Worm (Caenorhabditis elegans) whole organism, young adult: ENCODE data around the gene col-72.

Source experiments
- B0035.1 ChIP-seq: sonication (generic microtip); optimal IDR thresholded peaks from 2 replicates; lab custom pipeline; 2016; ENCODE audit warnings: missing genetic modification characterization, mild to moderate bottlenecking, missing compliant biosample characterization, missing genotype, missing genetic modification reagents
- C17E4.6 ChIP-seq: fragments of 200-800 bp; sonication (Bioruptor generic); IDR thresholded peaks from 2 replicates; pipeline ENCODE4 v1.3.6; 2022; ENCODE audit warnings: missing genetic modification reagents, missing genetic modification characterization, missing compliant biosample characterization
- D2030.7 ChIP-seq: fragments of 200-800 bp; sonication (Bioruptor generic); IDR thresholded peaks from 2 replicates; pipeline ENCODE4 v1.3.6; 2022; ENCODE audit warnings: missing genetic modification reagents, missing genetic modification characterization, missing compliant biosample characterization
- K12H6.12 ChIP-seq: fragments of 200-800 bp; sonication (Bioruptor generic); optimal IDR thresholded peaks from 2 replicates; lab custom pipeline; 2018; ENCODE audit warnings: mild to moderate bottlenecking, missing genetic modification characterization, missing compliant biosample characterization
- Y53G8AR.9 ChIP-seq: fragments of 200-800 bp; sonication (Bioruptor generic); conservative IDR thresholded peaks from 2 replicates; pipeline ENCODE4 v1.3.6; 2022; ENCODE audit warnings: missing genetic modification reagents, missing genetic modification characterization, missing compliant biosample characterization
- Y56A3A.18 ChIP-seq: fragments of 200-800 bp; sonication (Bioruptor generic); IDR thresholded peaks from 2 replicates; pipeline ENCODE4 v1.3.6; 2022; ENCODE audit warnings: missing genetic modification reagents, missing genetic modification characterization, missing compliant biosample characterization
- Y79H2A.3 ChIP-seq: fragments of 200-800 bp; sonication (Bioruptor generic); conservative IDR thresholded peaks from 2 replicates; pipeline ENCODE4 v1.3.6; 2022; ENCODE audit warnings: missing genetic modification reagents, missing genetic modification characterization, missing compliant biosample characterization
- Y95B8A.8 ChIP-seq: fragments of 200-800 bp; sonication (Bioruptor generic); IDR thresholded peaks from 2 replicates; pipeline ENCODE4 v1.3.6; 2022; ENCODE audit warnings: missing genetic modification reagents, missing genetic modification characterization, missing compliant biosample characterization
- aptf-3 ChIP-seq: fragments of 200-800 bp; sonication (Bioruptor generic); IDR thresholded peaks from 2 replicates; pipeline ENCODE4 v1.3.6; 2022; ENCODE audit warnings: missing genetic modification characterization, missing compliant biosample characterization
- athp-1 ChIP-seq: sonication (generic microtip); optimal IDR thresholded peaks from 2 replicates; lab custom pipeline; 2017; ENCODE audit warnings: mild to moderate bottlenecking, missing genetic modification characterization, missing compliant biosample characterization
- attf-6 ChIP-seq: fragments of 200-800 bp; sonication (Bioruptor generic); IDR thresholded peaks from 2 replicates; pipeline ENCODE4 v1.3.6; 2022; ENCODE audit warnings: missing genetic modification reagents, missing genetic modification characterization, missing compliant biosample characterization
- ceh-100 ChIP-seq: fragments of 200-800 bp; sonication (Bioruptor generic); IDR thresholded peaks from 2 replicates; pipeline ENCODE4 v1.3.6; 2022; ENCODE audit warnings: missing genetic modification reagents, missing genetic modification characterization, missing compliant biosample characterization
- ceh-27 ChIP-seq: fragments of 200-800 bp; sonication (Bioruptor generic); optimal IDR thresholded peaks from 2 replicates; lab custom pipeline; 2018; ENCODE audit warnings: mild to moderate bottlenecking, missing genetic modification characterization, moderate library complexity, missing compliant biosample characterization
- ceh-40 ChIP-seq: fragments of 200-800 bp; sonication (Bioruptor generic); IDR thresholded peaks from 2 replicates; pipeline ENCODE4 v1.3.6; 2022; ENCODE audit warnings: missing genetic modification characterization, missing compliant biosample characterization
- ceh-58 ChIP-seq: fragments of 200-800 bp; sonication (Bioruptor generic); IDR thresholded peaks from 2 replicates; pipeline ENCODE4 v1.3.6; 2022; ENCODE audit warnings: missing genetic modification characterization, missing compliant biosample characterization
- ceh-91 ChIP-seq: fragments of 200-800 bp; sonication (Bioruptor generic); IDR thresholded peaks from 2 replicates; pipeline ENCODE4 v1.3.6; 2022; ENCODE audit warnings: missing genetic modification reagents, missing genetic modification characterization, missing compliant biosample characterization
- dpl-1 ChIP-seq: fragments of 150-350 bp; optimal IDR thresholded peaks from 2 replicates; lab custom pipeline; 2014; ENCODE audit warnings: missing biosample characterization, missing genetic modification reagents, missing genetic modification characterization
- egrh-3 ChIP-seq: fragments of 200-800 bp; sonication (Bioruptor generic); IDR thresholded peaks from 2 replicates; pipeline ENCODE4 v1.3.6; 2022; ENCODE audit warnings: missing genetic modification reagents, missing genetic modification characterization, missing compliant biosample characterization
- ekl-4 ChIP-seq: fragments of 200-800 bp; sonication (Bioruptor generic); IDR thresholded peaks from 2 replicates; pipeline ENCODE4 v1.3.6; 2022; ENCODE audit warnings: missing genetic modification reagents, missing genetic modification characterization, missing compliant biosample characterization
- ets-4 ChIP-seq: fragments of 200-800 bp; sonication (Bioruptor generic); optimal IDR thresholded peaks from 2 replicates; lab custom pipeline; 2018; ENCODE audit warnings: mild to moderate bottlenecking, missing genetic modification characterization, missing compliant biosample characterization
- hlh-26 ChIP-seq: fragments of 200-800 bp; sonication (Bioruptor generic); conservative IDR thresholded peaks from 2 replicates; pipeline ENCODE4 v1.3.6; 2022; ENCODE audit warnings: missing genetic modification reagents, missing genetic modification characterization, missing compliant biosample characterization
- hmg-1.2 ChIP-seq: fragments of 200-800 bp; sonication (Bioruptor generic); IDR thresholded peaks from 2 replicates; pipeline ENCODE4 v1.3.6; 2022; ENCODE audit warnings: missing genetic modification reagents, missing genetic modification characterization, missing compliant biosample characterization
- hrde-1 ChIP-seq: sonication (generic microtip); optimal IDR thresholded peaks from 2 replicates; lab custom pipeline; 2016; ENCODE audit warnings: missing genetic modification characterization, mild to moderate bottlenecking, missing compliant biosample characterization, moderate library complexity, missing genotype, missing genetic modification reagents, borderline replicate concordance
- hsf-1 ChIP-seq: fragments of 200-800 bp; sonication (Bioruptor generic); IDR thresholded peaks from 2 replicates; pipeline ENCODE4 v1.3.6; 2022; ENCODE audit warnings: missing genetic modification reagents, missing genetic modification characterization, missing compliant biosample characterization
- lin-54 ChIP-seq: fragments of 200-800 bp; sonication (Bioruptor generic); optimal IDR thresholded peaks from 2 replicates; lab custom pipeline; 2018; ENCODE audit warnings: mild to moderate bottlenecking, missing genetic modification characterization, missing compliant biosample characterization
- lsl-1 ChIP-seq: fragments of 200-800 bp; sonication (Bioruptor generic); optimal IDR thresholded peaks from 2 replicates; lab custom pipeline; 2018; ENCODE audit warnings: mild to moderate bottlenecking, missing genetic modification characterization, moderate library complexity, missing compliant biosample characterization
- madf-10 ChIP-seq: sonication (generic microtip); optimal IDR thresholded peaks from 2 replicates; lab custom pipeline; 2016; ENCODE audit warnings: mild to moderate bottlenecking, missing genetic modification characterization, missing compliant biosample characterization
- madf-8 ChIP-seq: fragments of 200-800 bp; sonication (Bioruptor generic); conservative IDR thresholded peaks from 2 replicates; pipeline ENCODE4 v1.3.6; 2022; ENCODE audit warnings: missing genetic modification reagents, missing genetic modification characterization, missing compliant biosample characterization
- mcd-1 ChIP-seq: fragments of 200-800 bp; sonication (Bioruptor generic); IDR thresholded peaks from 2 replicates; pipeline ENCODE4 v1.3.6; 2022; ENCODE audit warnings: missing genetic modification reagents, missing genetic modification characterization, missing compliant biosample characterization
- mes-4 ChIP-seq: sonication (generic microtip); optimal IDR thresholded peaks from 2 replicates; lab custom pipeline; 2016; ENCODE audit warnings: missing genotype, missing genetic modification characterization, missing compliant biosample characterization
- mxl-1 ChIP-seq: sonication (generic microtip); optimal IDR thresholded peaks from 2 replicates; lab custom pipeline; 2016; ENCODE audit warnings: missing genetic modification characterization, missing compliant biosample characterization
- nhr-179 ChIP-seq: sonication (generic microtip); optimal IDR thresholded peaks from 2 replicates; lab custom pipeline; 2016; ENCODE audit warnings: mild to moderate bottlenecking, missing genetic modification characterization, missing compliant biosample characterization
- nhr-80 ChIP-seq: sonication (generic microtip); optimal IDR thresholded peaks from 2 replicates; lab custom pipeline; 2016; ENCODE audit warnings: missing genetic modification characterization, missing compliant biosample characterization
- nhr-90 ChIP-seq: sonication (generic microtip); optimal IDR thresholded peaks from 2 replicates; lab custom pipeline; 2016; ENCODE audit warnings: missing genotype, mild to moderate bottlenecking, missing genetic modification characterization, missing compliant biosample characterization
- rec-8 ChIP-seq, 2 experiments: sonication (generic microtip); optimal IDR thresholded peaks; 2 replicates each; lab custom pipeline; 2016; ENCODE audit warnings: mild to moderate bottlenecking in 2 of 2, missing genetic modification characterization in 2 of 2, missing genetic modification reagents in 2 of 2, missing genotype in 2 of 2, missing biosample characterization in 1 of 2, missing compliant biosample characterization in 1 of 2, moderate library complexity in 1 of 2
- snpc-1.3 ChIP-seq: sonication (generic microtip); optimal IDR thresholded peaks from 2 replicates; lab custom pipeline; 2017; ENCODE audit warnings: missing genetic modification characterization, mild to moderate bottlenecking, missing compliant biosample characterization, antibody characterized with exemption, moderate library complexity, missing genotype, missing genetic modification reagents; ENCODE audit not compliant: insufficient read depth
- tbp1 ChIP-seq: fragments of 200-800 bp; sonication (Bioruptor generic); optimal IDR thresholded peaks from 2 replicates; lab custom pipeline; 2018; ENCODE audit warnings: mild to moderate bottlenecking, missing genetic modification characterization, missing compliant biosample characterization
- unc-62 ChIP-seq: fragments of 150-350 bp; optimal IDR thresholded peaks from 2 replicates; lab custom pipeline; 2014; ENCODE audit warnings: missing biosample characterization, missing genetic modification reagents, missing genetic modification characterization
- xnd-1 ChIP-seq: sonication (generic microtip); optimal IDR thresholded peaks from 2 replicates; lab custom pipeline; 2016; ENCODE audit warnings: missing genotype, missing genetic modification reagents, missing genetic modification characterization, missing compliant biosample characterization
- zfh-2 ChIP-seq: fragments of 200-800 bp; sonication (Bioruptor generic); conservative IDR thresholded peaks from 2 replicates; pipeline ENCODE4 v1.3.6; 2022; ENCODE audit warnings: missing genetic modification reagents, missing genetic modification characterization, missing compliant biosample characterization
- zim-3 ChIP-seq: sonication (generic microtip); optimal IDR thresholded peaks from 2 replicates; lab custom pipeline; 2017; ENCODE audit warnings: mild to moderate bottlenecking, missing genetic modification characterization, moderate library complexity, missing compliant biosample characterization
- ztf-28 ChIP-seq: fragments of 200-800 bp; sonication (Bioruptor generic); IDR thresholded peaks from 2 replicates; pipeline ENCODE4 v1.3.6; 2022; ENCODE audit warnings: missing genetic modification reagents, missing genetic modification characterization, missing compliant biosample characterization

The col-72 gene

DNA sequence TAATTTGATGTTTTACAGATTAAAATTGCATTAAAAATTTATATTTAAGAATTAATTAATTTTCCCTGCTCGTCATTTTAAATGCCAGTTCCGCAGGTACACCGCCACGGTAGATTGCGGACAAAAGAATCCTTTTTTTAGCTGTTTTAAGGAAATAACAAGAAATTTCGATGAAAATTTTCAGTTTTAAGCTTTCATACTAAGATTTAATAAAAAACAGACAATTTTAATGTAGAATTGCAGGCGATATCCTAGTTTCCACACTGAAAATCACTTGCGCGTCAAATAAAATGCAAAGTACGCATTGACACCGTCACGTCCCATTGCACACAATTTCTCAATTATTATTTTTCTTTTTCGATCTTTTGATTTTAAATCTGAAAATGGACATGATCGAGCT lies 29.5 kb upstream of the col-72 start, which contains the start of gene dnc-3 (continued):
- TF ChIP-seq xnd-1 (tag; lab: Kevin White, UChicago) (peak; percentile 66), B0035.1 (no peak), ceh-91 (GFP tag; lab: Robert Waterston, UW) (peak; percentile 62; the same call in 1 of the 2 replicates), ceh-58 (GFP tag; lab: Robert Waterston, UW) (no peak), K12H6.12 (tag; lab: Kevin White, UChicago) (no peak), Y95B8A.8 (GFP tag; lab: Robert Waterston, UW) (no peak), D2030.7 (GFP tag; lab: Robert Waterston, UW) (no peak; the same call in 1 of the 2 replicates), aptf-3 (no peak), Y79H2A.3 (GFP tag; lab: Robert Waterston, UW) (no peak), tbp1 (GFP tag; lab: Kevin White, UChicago) (peak; percentile 20), hsf-1 (GFP tag; lab: Robert Waterston, UW) (no peak)

DNA sequence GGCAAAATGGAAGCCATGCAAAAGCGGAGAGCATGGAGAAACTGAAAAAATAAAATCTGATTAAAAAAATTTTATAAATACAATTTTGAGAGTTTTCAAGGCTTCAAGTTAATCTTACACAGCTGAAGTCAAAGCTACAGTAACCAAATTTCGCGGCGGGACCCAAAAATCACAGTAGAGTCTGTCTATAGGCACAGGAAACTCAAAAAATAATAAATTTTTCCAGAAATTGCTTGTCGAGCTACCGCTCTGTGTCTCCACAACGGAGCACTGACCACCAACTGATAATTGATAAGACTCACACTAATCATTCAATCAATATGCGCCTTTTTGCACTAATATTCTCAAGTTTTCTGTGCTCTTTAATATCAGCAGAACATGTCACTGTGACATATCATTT lies 26.4 kb upstream of the col-72 start, which contains the start of gene W10G11.19:
TSS of gene W10G11.19 (plus strand) at position 301 of the 400 bp plus-strand sequence.
- TF ChIP-seq hlh-26 (no peak), attf-6 (GFP tag; lab: Robert Waterston, UW) (no peak), nhr-80 (tag; lab: Kevin White, UChicago) (peak; percentile 59), mcd-1 (GFP tag; lab: Robert Waterston, UW) (no peak), athp-1 (tag; lab: Kevin White, UChicago) (no peak), madf-10 (tag; lab: Kevin White, UChicago) (no peak)
- TF ChIP-seq, all 124 proteins: peak for 1

DNA sequence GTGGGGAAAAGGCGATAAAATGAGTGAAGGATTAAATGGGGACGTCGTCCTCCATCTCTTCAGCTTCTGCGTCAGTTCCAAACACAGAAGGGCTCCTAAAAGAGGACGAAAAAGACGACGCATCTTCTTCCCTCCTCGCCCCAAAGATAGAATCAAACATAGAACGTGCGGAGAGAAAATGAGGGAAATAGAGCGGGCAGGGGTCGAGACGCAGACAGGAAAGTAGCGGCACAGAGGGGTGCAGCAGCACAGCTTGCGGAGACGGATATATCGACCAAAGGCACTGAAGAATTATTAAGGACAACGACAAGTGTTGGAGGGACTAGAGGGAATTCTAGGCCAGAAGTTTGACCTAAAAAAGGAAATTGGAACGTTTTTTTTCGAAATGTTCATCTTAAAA lies 23.3 kb upstream of the col-72 start:
- TF ChIP-seq ceh-100 (GFP tag; lab: Robert Waterston, UW) (no peak), egrh-3 (GFP tag; lab: Robert Waterston, UW) (0 out of 2 replicates have a peak, but pooled peaks have one; percentile 18), zfh-2 (GFP tag; lab: Robert Waterston, UW) (peak; percentile 84), unc-62 (GFP tag; lab: Kevin White, UChicago) (no peak), Y56A3A.18 (no peak), hmg-1.2 (GFP tag; lab: Robert Waterston, UW) (peak; percentile 74; the same call in 1 of the 2 replicates), ceh-27 (GFP tag; lab: Kevin White, UChicago) (peak; percentile 37), mcd-1 (GFP tag; lab: Robert Waterston, UW) (peak; percentile 54)

DNA sequence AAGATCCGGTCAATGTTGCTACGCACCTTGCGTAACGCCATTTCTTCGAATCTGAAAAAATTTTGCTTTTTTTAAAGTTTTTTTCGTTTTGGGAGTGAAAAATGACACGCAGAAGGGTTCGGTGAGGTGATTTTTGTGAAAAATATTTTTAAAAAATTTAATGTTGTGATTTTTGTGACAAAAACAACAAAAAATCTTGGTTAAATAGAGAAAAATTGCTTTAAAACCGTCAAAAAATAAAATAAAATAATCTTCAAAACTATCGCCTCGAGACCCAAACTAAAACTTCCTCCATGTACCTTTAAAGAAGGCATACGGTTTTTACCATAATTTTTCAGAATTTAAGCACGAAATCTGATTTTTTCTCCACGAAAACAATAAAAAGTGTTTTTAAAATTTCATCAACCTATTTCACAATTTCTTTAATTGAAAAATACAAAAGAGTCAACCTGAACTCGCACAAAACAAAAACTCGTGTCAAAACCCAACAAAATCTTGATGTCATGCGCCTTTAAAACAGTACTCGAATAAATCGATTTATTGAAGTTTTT lies 22.5 kb upstream of the col-72 start, which contains the start of gene apd-3:
TSS of gene apd-3 (minus strand) at position 51 of the 551 bp plus-strand sequence.
- no peak for TF ChIP-seq K12H6.12 (tag; lab: Kevin White, UChicago)
- no peak for TF ChIP-seq mes-4 (tag; lab: Kevin White, UChicago)
- no peak for TF ChIP-seq ceh-40 (GFP tag; lab: Robert Waterston, UW)
- TF ChIP-seq rec-8 (tag; optimal IDR thresholded peaks at IDR 0.05; lab: Kevin White, UChicago) = no peak
- TF ChIP-seq C17E4.6 (GFP tag; lab: Robert Waterston, UW) = no peak
- TF ChIP-seq ets-4 (GFP tag; lab: Kevin White, UChicago) = no peak
- no peak for TF ChIP-seq athp-1 (tag; lab: Kevin White, UChicago)
- TF ChIP-seq ekl-4 (GFP tag; lab: Robert Waterston, UW) = no peak
- TF ChIP-seq lin-54 (GFP tag; lab: Kevin White, UChicago) = peak; percentile 4
- no peak for TF ChIP-seq zim-3 (tag; lab: Kevin White, UChicago)
- TF ChIP-seq hsf-1 (GFP tag; lab: Robert Waterston, UW) = no peak
- TF ChIP-seq dpl-1 = no peak
- peak; percentile 97 for TF ChIP-seq xnd-1 (tag; lab: Kevin White, UChicago)
- 0 out of 2 replicates have a peak, but pooled peaks have one; percentile 38 for TF ChIP-seq ceh-91 (GFP tag; lab: Robert Waterston, UW)
- peak; percentile 32; the same call in 1 of the 2 replicates for TF ChIP-seq mcd-1 (GFP tag; lab: Robert Waterston, UW)
- no peak for TF ChIP-seq nhr-90 (tag; lab: Kevin White, UChicago)
- no peak for TF ChIP-seq Y53G8AR.9 (GFP tag; lab: Robert Waterston, UW)
- peak; percentile 98 for TF ChIP-seq lsl-1
- TF ChIP-seq hrde-1 = no peak
- no peak for TF ChIP-seq nhr-179 (tag; lab: Kevin White, UChicago)
- TF ChIP-seq mxl-1 (tag; lab: Kevin White, UChicago) = no peak
- no peak for TF ChIP-seq ztf-28
- peak; percentile 19 for TF ChIP-seq snpc-1.3 (tag; lab: Kevin White, UChicago)
- TF ChIP-seq aptf-3 = no peak
- peak; percentile 82 for TF ChIP-seq madf-8 (GFP tag; lab: Robert Waterston, UW)
- TF ChIP-seq tbp1 (GFP tag; lab: Kevin White, UChicago) = no peak
